Fruit fly (Drosophila melanogaster) whole organism, pupa: ENCODE measurements around the gene CG18135.

ENCODE experiments used
- CG10348 ChIP-seq: fragments of 200-800 bp; sonication (Bioruptor generic); IDR thresholded peaks from 2 replicates; pipeline ENCODE4 v1.3.6; 2022; ENCODE audit warnings: missing biosample characterization, missing genetic modification characterization
- CG15710 ChIP-seq: fragments of 200-800 bp; sonication (Bioruptor generic); optimal IDR thresholded peaks from 2 replicates; lab custom pipeline; 2018; ENCODE audit warnings: missing biosample characterization, mild to moderate bottlenecking, missing genetic modification characterization, moderate library complexity
- CG32121 ChIP-seq: fragments of 200-800 bp; sonication (Bioruptor generic); IDR thresholded peaks from 2 replicates; pipeline ENCODE4 v1.3.6; 2022; ENCODE audit warnings: missing biosample characterization, missing genetic modification characterization
- CG8159 ChIP-seq: fragments of 200-800 bp; sonication (Bioruptor generic); optimal IDR thresholded peaks from 3 replicates; lab custom pipeline; 2018; ENCODE audit warnings: missing biosample characterization, mild to moderate bottlenecking, missing genetic modification characterization, moderate library complexity
- CG8301 ChIP-seq: fragments of 200-800 bp; sonication (Bioruptor generic); optimal IDR thresholded peaks from 2 replicates; lab custom pipeline; 2018; ENCODE audit warnings: missing biosample characterization, mild to moderate bottlenecking, missing genetic modification characterization
- EcR ChIP-seq: fragments of 200-800 bp; sonication (Bioruptor generic); optimal IDR thresholded peaks from 3 replicates; lab custom pipeline; 2019; ENCODE audit warnings: missing biosample characterization, missing genetic modification characterization, mild to moderate bottlenecking, moderate library complexity, missing genetic modification reagents
- Ets98B ChIP-seq: fragments of 200-800 bp; sonication (Bioruptor generic); IDR thresholded peaks from 2 replicates; pipeline ENCODE4 v1.3.6; 2022; ENCODE audit warnings: missing biosample characterization, missing genetic modification characterization
- Pif1A ChIP-seq: fragments of 200-800 bp; sonication (Bioruptor generic); optimal IDR thresholded peaks from 3 replicates; lab custom pipeline; 2016; ENCODE audit warnings: missing biosample characterization, missing genetic modification characterization
- fd96Ca ChIP-seq: fragments of 200-800 bp; sonication (Bioruptor generic); IDR thresholded peaks from 3 replicates; pipeline ENCODE4 v1.3.6; 2022; ENCODE audit warnings: missing biosample characterization, missing genetic modification characterization
- rn ChIP-seq: fragments of 200-800 bp; sonication (Bioruptor generic); IDR thresholded peaks from 2 replicates; pipeline ENCODE4 v1.3.6; 2022; ENCODE audit warnings: missing biosample characterization, missing genetic modification characterization

DNA sequence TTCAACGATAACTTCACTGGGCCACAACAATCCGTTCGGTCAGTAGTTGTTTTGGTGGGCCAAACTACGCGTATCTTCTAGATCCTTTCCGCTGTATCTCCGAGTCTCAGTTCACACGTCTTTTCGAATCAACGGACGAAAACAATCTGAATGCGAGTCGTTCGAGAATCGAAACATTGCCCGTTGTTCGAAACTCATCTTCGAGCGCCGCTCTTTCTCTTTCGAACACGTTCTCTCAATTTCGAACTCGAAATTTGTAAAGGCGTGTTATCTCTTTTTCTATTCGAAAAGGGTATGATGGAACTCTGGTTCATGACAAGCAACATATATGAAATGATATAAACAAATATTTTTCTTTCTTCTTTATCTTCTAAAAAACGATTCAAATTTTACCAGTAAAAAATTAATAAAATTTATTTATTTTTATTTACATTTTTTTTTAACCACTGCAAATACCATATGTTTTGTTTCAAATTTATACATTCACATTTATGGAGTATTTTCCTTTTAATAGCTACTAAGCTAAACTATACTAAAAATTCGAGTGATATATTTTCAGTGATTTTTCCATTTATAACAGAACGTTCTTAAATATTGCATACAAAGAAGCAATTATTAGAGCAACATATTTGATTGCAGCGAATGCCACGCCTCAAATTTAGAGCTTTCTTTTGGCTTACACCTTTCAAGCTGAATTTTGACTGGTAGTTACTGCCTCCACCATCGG, 47.4 kb upstream of the CG18135 start, which contains the start of gene nkd:
- TF ChIP-seq CG32121 (GFP tag; lab: Robert Waterston, UW) (peak; percentile 91), EcR (peak; percentile 49), CG15710 (tag; lab: Kevin White, UChicago) (peak; percentile 85), Pif1A (GFP tag; lab: Kevin White, UChicago) (peak; percentile 68), Ets98B (peak; percentile 91), CG8301 (tag; lab: Kevin White, UChicago) (peak; percentile 76), CG8159 (tag; lab: Kevin White, UChicago) (peak; percentile 85), fd96Ca (GFP tag; lab: Robert Waterston, UW) (no peak; the same call in 2 of the 3 replicates), rn (GFP tag; lab: Robert Waterston, UW) (0 out of 2 replicates have a peak, but pooled peaks have one; percentile 20), CG10348 (GFP tag; lab: Robert Waterston, UW) (no peak)
